Fruit fly (Drosophila melanogaster) whole organism, embryonic: ENCODE data around the gene CG8870.

Source experiments
- CG10147 ChIP-seq: fragments of 200-800 bp; sonication (Bioruptor generic); optimal IDR thresholded peaks from 2 replicates; lab custom pipeline; 2019; ENCODE audit warnings: missing biosample characterization, mild to moderate bottlenecking, missing genetic modification characterization, moderate library complexity
- CG10431 ChIP-seq: fragments of 200-800 bp; sonication (Bioruptor generic); optimal IDR thresholded peaks from 3 replicates; lab custom pipeline; 2018; ENCODE audit warnings: missing biosample characterization, mild to moderate bottlenecking, missing genetic modification characterization
- CG12155 ChIP-seq: fragments of 200-800 bp; sonication (Bioruptor generic); optimal IDR thresholded peaks from 3 replicates; lab custom pipeline; 2016; ENCODE audit warnings: missing biosample characterization, missing genetic modification characterization
- CG12769 ChIP-seq: fragments of 200-800 bp; sonication (Bioruptor generic); optimal IDR thresholded peaks from 2 replicates; lab custom pipeline; 2019; ENCODE audit warnings: missing biosample characterization, mild to moderate bottlenecking, missing genetic modification characterization, moderate library complexity
- CG13775 ChIP-seq: fragments of 200-800 bp; sonication (Bioruptor generic); optimal IDR thresholded peaks from 3 replicates; lab custom pipeline; 2017; ENCODE audit warnings: missing biosample characterization, mild to moderate bottlenecking, missing genetic modification characterization
- CG14667 ChIP-seq: fragments of 200-800 bp; sonication (Bioruptor generic); IDR thresholded peaks from 2 replicates; pipeline ENCODE4 v1.3.6; 2022; ENCODE audit warnings: missing biosample characterization, missing genetic modification characterization
- CG16863 ChIP-seq: fragments of 200-800 bp; sonication (Bioruptor generic); optimal IDR thresholded peaks from 3 replicates; lab custom pipeline; 2016; ENCODE audit warnings: missing biosample characterization, missing genetic modification characterization
- CG17328 ChIP-seq: fragments of 200-800 bp; sonication (Bioruptor generic); IDR thresholded peaks from 2 replicates; pipeline ENCODE4 v1.3.6; 2022; ENCODE audit warnings: missing biosample characterization, missing genetic modification characterization
- CG17361 ChIP-seq: fragments of 200-800 bp; sonication (Bioruptor generic); IDR thresholded peaks from 3 replicates; pipeline ENCODE4 v1.3.6; 2022; ENCODE audit warnings: missing biosample characterization, missing genetic modification characterization
- CG30403 ChIP-seq: fragments of 200-800 bp; sonication (Bioruptor generic); optimal IDR thresholded peaks from 3 replicates; lab custom pipeline; 2016; ENCODE audit warnings: missing biosample characterization, missing genetic modification characterization
- CG31224 ChIP-seq: fragments of 200-800 bp; sonication (Bioruptor generic); IDR thresholded peaks from 2 replicates; pipeline ENCODE4 v1.3.6; 2022; ENCODE audit warnings: missing biosample characterization, missing genetic modification characterization
- CG31441 ChIP-seq: fragments of 200-800 bp; sonication (Bioruptor generic); IDR thresholded peaks from 2 replicates; pipeline ENCODE4 v1.3.6; 2022; ENCODE audit warnings: missing biosample characterization, missing genetic modification characterization
- CG3163 ChIP-seq: fragments of 200-800 bp; sonication (Bioruptor generic); optimal IDR thresholded peaks from 3 replicates; lab custom pipeline; 2016; ENCODE audit warnings: missing biosample characterization, missing genetic modification characterization
- CG3847 ChIP-seq: fragments of 200-800 bp; sonication (Bioruptor generic); IDR thresholded peaks from 2 replicates; pipeline ENCODE4 v1.3.6; 2022; ENCODE audit warnings: missing biosample characterization, missing genetic modification characterization
- CG6854 ChIP-seq: fragments of 200-800 bp; sonication (Bioruptor generic); optimal IDR thresholded peaks from 3 replicates; lab custom pipeline; 2017; ENCODE audit warnings: missing biosample characterization, mild to moderate bottlenecking, missing genetic modification characterization
- CG7372 ChIP-seq: fragments of 200-800 bp; sonication (Bioruptor generic); IDR thresholded peaks from 2 replicates; pipeline ENCODE4 v1.3.6; 2022; ENCODE audit warnings: missing biosample characterization, missing genetic modification characterization
- CG8944 ChIP-seq: fragments of 200-800 bp; sonication (Bioruptor generic); optimal IDR thresholded peaks from 3 replicates; lab custom pipeline; 2016; ENCODE audit warnings: missing biosample characterization, missing genetic modification characterization
- CG9437 ChIP-seq: fragments of 200-800 bp; sonication (Bioruptor generic); optimal IDR thresholded peaks from 2 replicates; lab custom pipeline; 2018; ENCODE audit warnings: missing biosample characterization, mild to moderate bottlenecking, missing genetic modification characterization
- CG9609 ChIP-seq: fragments of 200-800 bp; sonication (Bioruptor generic); optimal IDR thresholded peaks from 3 replicates; lab custom pipeline; 2016; ENCODE audit warnings: missing biosample characterization, missing genetic modification characterization
- Dad ChIP-seq: fragments of 200-800 bp; sonication (Bioruptor generic); optimal IDR thresholded peaks from 3 replicates; lab custom pipeline; 2016; ENCODE audit warnings: missing biosample characterization, missing genetic modification characterization
- Dek ChIP-seq: fragments of 200-800 bp; sonication (Bioruptor generic); optimal IDR thresholded peaks from 3 replicates; lab custom pipeline; 2019; ENCODE audit warnings: missing biosample characterization, mild to moderate bottlenecking, missing genetic modification characterization, moderate library complexity
- Dip3 ChIP-seq: fragments of 200-800 bp; sonication (Bioruptor generic); optimal IDR thresholded peaks from 3 replicates; lab custom pipeline; 2016; ENCODE audit warnings: missing biosample characterization, missing genetic modification characterization
- Drgx ChIP-seq: fragments of 200-800 bp; sonication (Bioruptor generic); IDR thresholded peaks from 2 replicates; pipeline ENCODE4 v1.3.6; 2022; ENCODE audit warnings: missing biosample characterization, missing genetic modification characterization
- E2f1 ChIP-seq: fragments of 200-800 bp; sonication (Bioruptor generic); IDR thresholded peaks from 2 replicates; pipeline ENCODE4 v1.3.6; 2022; ENCODE audit warnings: missing biosample characterization, missing genetic modification characterization
- E2f2 ChIP-seq: fragments of 200-800 bp; sonication (Bioruptor generic); IDR thresholded peaks from 2 replicates; pipeline ENCODE4 v1.3.6; 2022; ENCODE audit warnings: missing biosample characterization, missing genetic modification characterization
- Elba2 ChIP-seq: fragments of 200-800 bp; sonication (Bioruptor generic); optimal IDR thresholded peaks from 3 replicates; lab custom pipeline; 2016; ENCODE audit warnings: missing biosample characterization, missing genetic modification characterization
- Fer2 ChIP-seq: fragments of 200-800 bp; sonication (Bioruptor generic); optimal IDR thresholded peaks from 2 replicates; lab custom pipeline; 2018; ENCODE audit warnings: missing biosample characterization, mild to moderate bottlenecking, missing genetic modification characterization, moderate library complexity
- Hr51 ChIP-seq, 2 experiments: fragments of 200-800 bp; sonication (Bioruptor generic); optimal IDR thresholded peaks; 2 replicates in 1 of 2; 3 replicates in 1 of 2; lab custom pipeline; 2016 to 2018; ENCODE audit warnings: missing biosample characterization in 2 of 2, missing genetic modification characterization in 2 of 2, mild to moderate bottlenecking in 1 of 2, moderate library complexity in 1 of 2
- NFAT ChIP-seq: fragments of 200-800 bp; sonication (Bioruptor generic); IDR thresholded peaks from 2 replicates; pipeline ENCODE4 v1.3.6; 2022; ENCODE audit warnings: missing biosample characterization, missing genetic modification characterization
- Ptx1 ChIP-seq: fragments of 200-800 bp; sonication (Bioruptor generic); IDR thresholded peaks from 2 replicates; pipeline ENCODE4 v1.3.6; 2022; ENCODE audit warnings: missing biosample characterization, missing genetic modification characterization
- Rfx ChIP-seq: fragments of 200-800 bp; sonication (Bioruptor generic); IDR thresholded peaks from 2 replicates; pipeline ENCODE4 v1.3.6; 2022; ENCODE audit warnings: missing biosample characterization, missing genetic modification characterization
- al ChIP-seq: fragments of 200-800 bp; sonication (Bioruptor generic); IDR thresholded peaks from 2 replicates; pipeline ENCODE4 v1.3.6; 2022; ENCODE audit warnings: missing biosample characterization, missing genetic modification characterization
- crc ChIP-seq: fragments of 200-800 bp; sonication (Bioruptor generic); optimal IDR thresholded peaks from 2 replicates; lab custom pipeline; 2016; ENCODE audit warnings: missing biosample characterization, missing genetic modification characterization
- disco-r ChIP-seq: fragments of 200-800 bp; sonication (Bioruptor generic); optimal IDR thresholded peaks from 2 replicates; lab custom pipeline; 2016; ENCODE audit warnings: missing biosample characterization, missing genetic modification characterization
- dysf ChIP-seq: fragments of 200-800 bp; sonication (Bioruptor generic); IDR thresholded peaks from 3 replicates; pipeline ENCODE4 v1.3.6; 2022; ENCODE audit warnings: missing biosample characterization, missing genetic modification characterization
- esg ChIP-seq: fragments of 200-800 bp; sonication (Bioruptor generic); conservative IDR thresholded peaks from 2 replicates; pipeline ENCODE4 v1.3.6; 2022; ENCODE audit warnings: missing biosample characterization, missing genetic modification characterization
- fu2 ChIP-seq: fragments of 200-800 bp; sonication (Bioruptor generic); optimal IDR thresholded peaks from 2 replicates; lab custom pipeline; 2016; ENCODE audit warnings: missing biosample characterization, missing genetic modification characterization
- gfzf ChIP-seq: fragments of 200-800 bp; sonication (Bioruptor generic); optimal IDR thresholded peaks from 2 replicates; lab custom pipeline; 2016; ENCODE audit warnings: missing biosample characterization, mild to moderate bottlenecking, missing genetic modification characterization, moderate library complexity
- grau ChIP-seq: fragments of 200-800 bp; optimal IDR thresholded peaks from 3 replicates; lab custom pipeline; 2019; ENCODE audit warnings: missing biosample characterization, mild to moderate bottlenecking, missing genetic modification characterization, moderate library complexity
- gsb ChIP-seq: fragments of 200-800 bp; sonication (Bioruptor generic); IDR thresholded peaks from 2 replicates; pipeline ENCODE4 v1.3.6; 2022; ENCODE audit warnings: missing biosample characterization, missing genetic modification characterization
- ind ChIP-seq: fragments of 200-800 bp; sonication (Bioruptor generic); optimal IDR thresholded peaks from 3 replicates; lab custom pipeline; 2016; ENCODE audit warnings: missing biosample characterization, missing genetic modification characterization
- kni ChIP-seq: fragments of 200-800 bp; sonication (Bioruptor generic); optimal IDR thresholded peaks from 3 replicates; lab custom pipeline; 2017; ENCODE audit warnings: mild to moderate bottlenecking, missing biosample characterization, missing genetic modification reagents, missing genetic modification characterization
- lbe ChIP-seq: fragments of 200-800 bp; sonication (Bioruptor generic); optimal IDR thresholded peaks from 2 replicates; lab custom pipeline; 2016; ENCODE audit warnings: missing biosample characterization, mild to moderate bottlenecking, missing genetic modification characterization
- pfk ChIP-seq: fragments of 200-800 bp; sonication (Bioruptor generic); optimal IDR thresholded peaks from 2 replicates; lab custom pipeline; 2018; ENCODE audit warnings: missing biosample characterization, mild to moderate bottlenecking, missing genetic modification characterization, moderate library complexity
- sens ChIP-seq: fragments of 200-800 bp; sonication (Bioruptor generic); peaks from one replicate; lab custom pipeline; 2016; ENCODE audit warnings: missing biosample characterization, missing genetic modification characterization
- slou ChIP-seq: fragments of 200-800 bp; sonication (Bioruptor generic); optimal IDR thresholded peaks from 3 replicates; lab custom pipeline; 2016; ENCODE audit warnings: missing biosample characterization, missing genetic modification characterization
- sob ChIP-seq: fragments of 200-800 bp; sonication (Bioruptor generic); IDR thresholded peaks from 2 replicates; pipeline ENCODE4 v1.3.6; 2022; ENCODE audit warnings: missing biosample characterization, missing genetic modification characterization
- tin ChIP-seq: fragments of 200-800 bp; sonication (Bioruptor generic); optimal IDR thresholded peaks from 3 replicates; lab custom pipeline; 2016; ENCODE audit warnings: missing biosample characterization, missing genetic modification characterization
- wek ChIP-seq: fragments of 200-800 bp; sonication (Bioruptor generic); optimal IDR thresholded peaks from 3 replicates; lab custom pipeline; 2018; ENCODE audit warnings: missing biosample characterization, mild to moderate bottlenecking, missing genetic modification characterization, moderate library complexity
- zen2 ChIP-seq: fragments of 200-800 bp; sonication (Bioruptor generic); IDR thresholded peaks from 3 replicates; pipeline ENCODE4 v1.3.6; 2022; ENCODE audit warnings: missing biosample characterization, missing genetic modification characterization; ENCODE audit not compliant: partially characterized antibody

CG8870 gene

DNA sequence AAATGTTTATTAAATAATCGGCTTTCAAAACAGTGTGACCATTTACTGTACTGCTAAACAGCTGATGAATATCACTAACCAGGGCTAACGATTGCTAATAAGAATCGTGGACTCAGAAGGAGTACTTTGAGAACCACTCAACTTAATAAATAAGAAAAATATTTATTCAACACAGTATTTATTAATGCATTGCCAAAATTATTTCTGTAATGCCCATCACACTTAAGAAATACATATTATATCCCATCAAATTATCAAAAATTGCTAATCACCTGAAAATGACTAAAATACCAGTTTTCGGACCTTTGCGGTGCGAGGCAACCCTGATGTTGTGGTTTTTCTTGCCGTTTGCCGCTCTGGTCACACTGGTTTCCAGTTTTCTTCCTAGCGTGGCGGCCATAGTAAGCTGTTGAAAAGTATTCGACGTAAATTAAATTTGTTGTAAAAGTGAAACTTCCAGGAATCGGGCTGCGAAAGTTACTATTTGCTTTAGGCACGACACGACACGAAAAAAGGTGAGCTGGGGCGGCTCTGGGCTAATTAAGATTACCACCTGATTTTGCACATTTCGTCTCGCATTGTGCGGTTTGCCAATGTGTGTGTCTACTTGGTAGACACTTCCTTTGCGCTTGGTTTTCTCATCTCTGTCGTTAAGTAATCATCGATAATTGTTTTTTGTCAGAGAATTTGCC is 2.2 kb downstream of the CG8870 start, which contains the start of the genes mRpS21 and Droj2 (continued):
- TF ChIP-seq CG12769 (tag; lab: Kevin White, UChicago) (peak; percentile 55), gfzf (peak; percentile 90), sens (GFP tag; lab: Kevin White, UChicago) (peak; percentile 92), NFAT (peak; percentile 52), CG9437 (GFP tag; lab: Kevin White, UChicago) (peak; percentile 20), disco-r (GFP tag; lab: Kevin White, UChicago) (no peak), Hr51 (GFP tag; optimal IDR thresholded peaks at IDR 0.05; lab: Kevin White, UChicago) (peak; percentile 42 to 51), CG16863 (GFP tag; lab: Kevin White, UChicago) (peak; percentile 6), CG14667 (no peak), kni (peak; percentile 47), gsb (no peak), CG31441 (GFP tag; lab: Robert Waterston, UW) (peak; percentile 69), CG31224 (GFP tag; lab: Robert Waterston, UW) (peak; percentile 35; the same call in 1 of the 2 replicates), Rfx (GFP tag; lab: Robert Waterston, UW) (peak; percentile 64), CG7372 (0 out of 2 replicates have a peak, but pooled peaks have one; percentile 29), CG6854 (GFP tag; lab: Kevin White, UChicago) (no peak), grau (tag; lab: Kevin White, UChicago) (peak; percentile 67), CG9609 (GFP tag; lab: Kevin White, UChicago) (peak; percentile 12), esg (GFP tag; lab: Robert Waterston, UW) (peak; percentile 23; the same call in 1 of the 2 replicates), Dip3 (peak; percentile 44), al (GFP tag; lab: Robert Waterston, UW) (peak; percentile 47; the same call in 1 of the 2 replicates), slou (GFP tag; lab: Kevin White, UChicago) (peak; percentile 24), CG10431 (peak; percentile 29), E2f2 (GFP tag; lab: Robert Waterston, UW) (peak; percentile 42; the same call in 1 of the 2 replicates), dysf (GFP tag; lab: Robert Waterston, UW) (peak; percentile 56; the same call in 2 of the 3 replicates), CG13775 (GFP tag; lab: Kevin White, UChicago) (peak; percentile 56), wek (peak; percentile 0), CG17328 (GFP tag; lab: Robert Waterston, UW) (peak; percentile 14; the same call in 1 of the 2 replicates), Dek (tag; lab: Kevin White, UChicago) (peak; percentile 65), Elba2 (peak; percentile 95), crc (GFP tag; lab: Kevin White, UChicago) (peak; percentile 6), lbe (GFP tag; lab: Kevin White, UChicago) (no peak), zen2 (GFP tag; lab: Robert Waterston, UW) (no peak), Dad (GFP tag; lab: Kevin White, UChicago) (peak; percentile 42), Drgx (no peak), CG17361 (GFP tag; lab: Robert Waterston, UW) (peak; percentile 77), CG3847 (GFP tag; lab: Robert Waterston, UW) (peak; percentile 81), Ptx1 (GFP tag; lab: Robert Waterston, UW) (peak; percentile 37; the same call in 1 of the 2 replicates), CG12155 (GFP tag; lab: Kevin White, UChicago) (peak; percentile 33), ind (peak; percentile 63), Fer2 (tag; lab: Kevin White, UChicago) (peak; percentile 34), E2f1 (GFP tag; lab: Robert Waterston, UW) (peak; percentile 40; the same call in 1 of the 2 replicates), CG10147 (peak; percentile 60), fu2 (GFP tag; lab: Kevin White, UChicago) (no peak), CG30403 (GFP tag; lab: Kevin White, UChicago) (peak; percentile 70), tin (peak; percentile 57), pfk (GFP tag; lab: Kevin White, UChicago) (no peak), CG3163 (no peak), CG8944 (GFP tag; lab: Kevin White, UChicago) (peak; percentile 36), sob (GFP tag; lab: Robert Waterston, UW) (peak; percentile 59)
